Worm (Caenorhabditis elegans) whole organism, L4 larva: ENCODE data around the gene F40G12.4.
"Not testable (repeated sequence)": the region's sequence is repeated elsewhere in the genome, so short reads cannot be mapped to it uniquely, and the experiment has no call there.

Experiments used
- D1046.2 ChIP-seq: fragments of 200-800 bp; sonication (Bioruptor generic); IDR thresholded peaks from 2 replicates; pipeline ENCODE4 v1.3.6; 2022; ENCODE audit warnings: missing genetic modification characterization, missing compliant biosample characterization
- F10B5.3 ChIP-seq: sonication (generic microtip); optimal IDR thresholded peaks from 2 replicates; lab custom pipeline; 2016; ENCODE audit warnings: mild to moderate bottlenecking, missing genetic modification characterization, missing compliant biosample characterization
- F49E8.2 ChIP-seq: sonication (generic microtip); optimal IDR thresholded peaks from 2 replicates; lab custom pipeline; 2016; ENCODE audit warnings: missing compliant biosample characterization, mild to moderate bottlenecking, missing genetic modification characterization, borderline replicate concordance
- Y48G9A.11 ChIP-seq: fragments of 200-800 bp; sonication (Bioruptor generic); IDR thresholded peaks from 2 replicates; pipeline ENCODE4 v1.3.6; 2022; ENCODE audit warnings: missing genetic modification reagents, missing genetic modification characterization, missing compliant biosample characterization
- Y5F2A.4 ChIP-seq: fragments of 200-800 bp; sonication (Bioruptor generic); optimal IDR thresholded peaks from 2 replicates; lab custom pipeline; 2018; ENCODE audit warnings: mild to moderate bottlenecking, missing genetic modification characterization, missing compliant biosample characterization
- ZK337.2 ChIP-seq: fragments of 200-800 bp; sonication (Bioruptor generic); IDR thresholded peaks from 2 replicates; pipeline ENCODE4 v1.3.6; 2022; ENCODE audit warnings: missing genetic modification reagents, missing genetic modification characterization, missing compliant biosample characterization
- aha-1 ChIP-seq: fragments of 150-350 bp; peaks from one replicate; lab custom pipeline; 2014; ENCODE audit warnings: missing biosample characterization, missing genetic modification characterization
- arid-1 ChIP-seq: fragments of 200-800 bp; sonication (Bioruptor generic); conservative IDR thresholded peaks from 2 replicates; pipeline ENCODE4 v1.3.6; 2022; ENCODE audit warnings: missing genetic modification reagents, missing genetic modification characterization, missing compliant biosample characterization
- ceh-82 ChIP-seq: sonication (generic microtip); optimal IDR thresholded peaks from 2 replicates; lab custom pipeline; 2017; ENCODE audit warnings: missing biosample characterization, missing genetic modification characterization
- daf-16 ChIP-seq, 3 experiments: sonication (generic microtip); optimal IDR thresholded peaks; 2 replicates each; lab custom pipeline; 2016 to 2017; ENCODE audit warnings: missing genetic modification characterization in 3 of 3, missing genetic modification reagents in 3 of 3, mild to moderate bottlenecking in 2 of 3, missing compliant biosample characterization in 2 of 3, missing biosample characterization in 1 of 3, moderate library complexity in 1 of 3
- daf-19 ChIP-seq: fragments of 200-800 bp; sonication (Bioruptor generic); conservative IDR thresholded peaks from 2 replicates; pipeline ENCODE4 v1.3.6; 2022; ENCODE audit warnings: missing genetic modification characterization, missing compliant biosample characterization
- dmd-8 ChIP-seq: fragments of 200-800 bp; sonication (Bioruptor generic); IDR thresholded peaks from 2 replicates; pipeline ENCODE4 v1.3.6; 2022; ENCODE audit warnings: missing genetic modification characterization, missing compliant biosample characterization
- egl-43 ChIP-seq: fragments of 200-800 bp; sonication (Bioruptor generic); IDR thresholded peaks from 2 replicates; pipeline ENCODE4 v1.3.6; 2022; ENCODE audit warnings: missing genetic modification reagents, missing genetic modification characterization, missing compliant biosample characterization
- hif-1 ChIP-seq, 2 experiments: sonication (generic microtip); optimal IDR thresholded peaks; 2 replicates each; lab custom pipeline; 2016 to 2017; ENCODE audit warnings: missing compliant biosample characterization in 2 of 2, missing genetic modification characterization in 2 of 2, missing genetic modification reagents in 2 of 2, missing genotype in 2 of 2, mild to moderate bottlenecking in 1 of 2
- nhr-102 ChIP-seq: sonication (generic microtip); optimal IDR thresholded peaks from 2 replicates; lab custom pipeline; 2016; ENCODE audit warnings: mild to moderate bottlenecking, missing genetic modification characterization, moderate library complexity, missing compliant biosample characterization
- nhr-25 ChIP-seq: sonication (generic microtip); optimal IDR thresholded peaks from 2 replicates; lab custom pipeline; 2017; ENCODE audit warnings: missing genetic modification characterization, mild to moderate bottlenecking, missing compliant biosample characterization, antibody characterized with exemption, moderate library complexity, borderline replicate concordance; ENCODE audit not compliant: insufficient read depth
- sdz-12 ChIP-seq: fragments of 200-800 bp; sonication (Bioruptor generic); optimal IDR thresholded peaks from 2 replicates; lab custom pipeline; 2018; ENCODE audit warnings: mild to moderate bottlenecking, missing genetic modification characterization, missing compliant biosample characterization
- set-16 ChIP-seq: fragments of 200-800 bp; sonication (Bioruptor generic); IDR thresholded peaks from 2 replicates; pipeline ENCODE4 v1.3.6; 2022; ENCODE audit warnings: missing genetic modification reagents, missing genetic modification characterization, missing compliant biosample characterization
- snpc-1.2 ChIP-seq: fragments of 200-800 bp; sonication (Bioruptor generic); IDR thresholded peaks from 2 replicates; pipeline ENCODE4 v1.3.6; 2022; ENCODE audit warnings: missing genetic modification reagents, missing genetic modification characterization, missing compliant biosample characterization
- spr-3 ChIP-seq: fragments of 200-800 bp; sonication (Bioruptor generic); optimal IDR thresholded peaks from 2 replicates; lab custom pipeline; 2018; ENCODE audit warnings: mild to moderate bottlenecking, missing genetic modification characterization, missing compliant biosample characterization
- tag-97 ChIP-seq: fragments of 200-800 bp; sonication (Bioruptor generic); IDR thresholded peaks from 2 replicates; pipeline ENCODE4 v1.3.6; 2022; ENCODE audit warnings: missing genetic modification characterization, missing compliant biosample characterization
- unc-130 ChIP-seq: sonication (generic microtip); optimal IDR thresholded peaks from 2 replicates; lab custom pipeline; 2016; ENCODE audit warnings: missing genetic modification reagents, missing genetic modification characterization, missing compliant biosample characterization
- unc-62 ChIP-seq, 3 experiments: fragments of 150-350 bp in 1 of 3; sonication (generic microtip); optimal IDR thresholded peaks in 2 of 3; peaks in 1 of 3; 1 replicate in 1 of 3; 2 replicates in 2 of 3; lab custom pipeline; 2014 to 2017; ENCODE audit warnings: missing biosample characterization in 3 of 3, missing genetic modification characterization in 3 of 3, missing genetic modification reagents in 3 of 3, missing genotype in 1 of 3
- vab-7 ChIP-seq: fragments of 200-800 bp; sonication (Bioruptor generic); IDR thresholded peaks from 2 replicates; pipeline ENCODE4 v1.3.6; 2022; ENCODE audit warnings: missing genetic modification reagents, missing genetic modification characterization, missing compliant biosample characterization
- zfp-3 ChIP-seq: fragments of 200-800 bp; sonication (Bioruptor generic); conservative IDR thresholded peaks from 2 replicates; pipeline ENCODE4 v1.3.6; 2022; ENCODE audit warnings: missing genetic modification reagents, missing genetic modification characterization, missing compliant biosample characterization
- zip-2 ChIP-seq: fragments of 150-350 bp; optimal IDR thresholded peaks from 2 replicates; lab custom pipeline; 2014; ENCODE audit warnings: missing biosample characterization, missing genetic modification characterization

Gene F40G12.4

ce11 chrV:14285803-14286202, 17.3 kb upstream of the F40G12.4 start, which contains the start of gene F40G12.11 (continued):
- no peak for TF ChIP-seq snpc-1.2 (GFP tag; lab: Robert Waterston, UW)

ce11 chrV:14283241-14283640, 14.7 kb upstream of the F40G12.4 start, which contains the start of gene F40G12.10:
Gene F40G12.10 (plus strand): TSS chrV:14283541.
- TF ChIP-seq Y5F2A.4 (GFP tag; lab: Kevin White, UChicago) (no peak), tag-97 (GFP tag; lab: Robert Waterston, UW) (no peak), unc-130 (GFP tag; lab: Kevin White, UChicago) (no peak), ceh-82 (tag; lab: Kevin White, UChicago) (no peak), nhr-25 (tag; lab: Kevin White, UChicago) (no peak), dmd-8 (GFP tag; lab: Robert Waterston, UW) (no peak), ZK337.2 (GFP tag; lab: Robert Waterston, UW) (no peak), set-16 (GFP tag; lab: Robert Waterston, UW) (no peak), arid-1 (GFP tag; lab: Robert Waterston, UW) (no peak)

ce11 chrV:14282222-14282709, 13.8 kb upstream of the F40G12.4 start, which contains the start of the genes srt-74 and F40G12.9:
Gene srt-74 (minus strand): TSS chrV:14282322.
Gene F40G12.9 (plus strand): TSS chrV:14282659.
- TF ChIP-seq spr-3 (GFP tag; lab: Kevin White, UChicago) (no peak), zip-2 (tag; lab: Kevin White, UChicago) (no peak), daf-16 (GFP tag; optimal IDR thresholded peaks at IDR 0.05; lab: Kevin White, UChicago) (no peak), daf-16 (tag; optimal IDR thresholded peaks at IDR 0.05; lab: Kevin White, UChicago) (no peak), set-16 (GFP tag; lab: Robert Waterston, UW) (no peak), unc-62 (GFP tag; optimal IDR thresholded peaks at IDR 0.05 in 1 of 2; lab: Kevin White, UChicago) (no peak), unc-62 (tag; optimal IDR thresholded peaks at IDR 0.05; lab: Kevin White, UChicago) (no peak)

ce11 chrV:14279777-14280176, 11.3 kb upstream of the F40G12.4 start, which contains the start of gene srt-33:
Gene srt-33 (minus strand): TSS chrV:14279877.
- no peak for TF ChIP-seq D1046.2 (GFP tag; lab: Robert Waterston, UW)
- no peak for TF ChIP-seq zfp-3 (GFP tag; lab: Robert Waterston, UW)
- no peak for TF ChIP-seq daf-19 (GFP tag; lab: Robert Waterston, UW)
- no peak for TF ChIP-seq F49E8.2 (tag; lab: Kevin White, UChicago)
- TF ChIP-seq spr-3 (GFP tag; lab: Kevin White, UChicago) = no peak
- no peak for TF ChIP-seq egl-43 (GFP tag; lab: Robert Waterston, UW)

- TF ChIP-seq Y48G9A.11 (GFP tag; lab: Robert Waterston, UW) (0 out of 2 replicates have a peak, but pooled peaks have one; percentile 6), aha-1 (tag; lab: Kevin White, UChicago) (peak; percentile 54)
- TF ChIP-seq, all 104 proteins: peak for 2; not testable (repeated sequence) for 102
Measured at ce11 chrV:14277456-14277855, 8.9 kb upstream of the F40G12.4 start.

ce11 chrV:14274268-14274667, 5.8 kb upstream of the F40G12.4 start, which contains the start of gene F40G12.7:
Gene F40G12.7 (plus strand): TSS chrV:14274568.
- TF ChIP-seq F10B5.3 (tag; lab: Kevin White, UChicago); nhr-102 (tag; lab: Kevin White, UChicago); hif-1 (tag; optimal IDR thresholded peaks at IDR 0.05; lab: Kevin White, UChicago): not testable (repeated sequence)

ce11 chrV:14273019-14273418, 4.5 kb upstream of the F40G12.4 start, which contains the start of gene F40G12.6:
Gene F40G12.6 (minus strand): TSS chrV:14273119.
- TF ChIP-seq arid-1 (GFP tag; lab: Robert Waterston, UW) (no peak), vab-7 (no peak), snpc-1.2 (GFP tag; lab: Robert Waterston, UW) (no peak), sdz-12 (GFP tag; lab: Kevin White, UChicago) (no peak)
